Worm (Caenorhabditis elegans): ENCODE data around the gene ugt-49.
A peak's percentile ranks its signal among the peaks of the same experiment; 100 is the strongest.

Gene ugt-49

DNA sequence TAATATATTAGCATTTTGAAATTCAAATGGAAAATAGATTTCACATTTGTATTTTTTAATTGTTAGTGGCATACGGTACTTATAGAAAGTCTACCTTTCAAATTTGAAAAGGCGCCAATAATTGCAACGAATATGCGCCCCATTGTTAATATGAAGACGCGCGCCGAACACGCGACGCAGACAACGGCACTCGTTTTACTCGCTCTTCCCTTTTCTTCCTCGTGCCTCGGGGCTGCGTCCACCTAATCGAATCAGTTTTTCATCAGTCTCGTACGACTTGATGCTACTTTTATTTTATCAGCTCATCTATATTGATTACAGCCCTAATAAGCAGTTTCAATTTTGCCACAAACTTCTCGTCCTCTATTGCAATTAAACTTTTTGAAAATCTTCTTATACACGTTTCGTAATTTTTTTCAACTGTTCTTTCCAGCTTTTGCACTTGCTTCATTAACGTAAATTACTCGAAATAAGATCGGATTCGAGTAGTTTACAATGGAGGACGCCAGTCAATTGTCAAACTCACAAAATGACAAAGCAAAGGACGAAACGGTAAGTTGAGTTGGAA, 10.2 kb upstream of the ugt-49 start, which contains the start of gene cash-1:
Gene cash-1 (plus strand): TSS at position 432 of the 568 bp plus-strand sequence.
- TF ChIP-seq lag-1 (GFP tag; IDR thresholded peaks at IDR 0.05) (no peak), snpc-1.3 (tag; optimal IDR thresholded peaks at IDR 0.05; ENCODE audit: insufficient read depth) (no peak), F49E8.2 (tag; optimal IDR thresholded peaks at IDR 0.05; ENCODE audit: insufficient read depth) (peak; percentile 51), Y67H2A.10 (GFP tag; conservative IDR thresholded peaks at IDR 0.05) (no peak; the same call in 1 of the 2 replicates), dox-1 (GFP tag; IDR thresholded peaks at IDR 0.05) (peak; percentile 88), rcor-1 (GFP tag; IDR thresholded peaks at IDR 0.05) (0 out of 2 replicates have a peak, but pooled peaks have one; percentile 37), pbrm-1 (GFP tag; IDR thresholded peaks at IDR 0.05) (peak; percentile 37; the same call in 1 of the 2 replicates), K12H6.12 (tag; optimal IDR thresholded peaks at IDR 0.05) (peak; percentile 36), lsy-27 (tag; optimal IDR thresholded peaks at IDR 0.05; ENCODE audit: borderline replicate concordance, insufficient read depth) (peak; percentile 61), pha-4 (tag; optimal IDR thresholded peaks at IDR 0.05) (peak; percentile 8), atf-7 (tag; optimal IDR thresholded peaks at IDR 0.05) (no peak), let-526 (GFP tag; IDR thresholded peaks at IDR 0.05) (0 out of 2 replicates have a peak, but pooled peaks have one; percentile 55), snpc-3.4 (tag; optimal IDR thresholded peaks at IDR 0.05) (peak; percentile 20), Y53G8AR.9 (GFP tag; conservative IDR thresholded peaks at IDR 0.05) (no peak), nfyb-1 (GFP tag; IDR thresholded peaks at IDR 0.05) (peak; percentile 41; the same call in 1 of the 2 replicates), madf-6 (GFP tag; IDR thresholded peaks at IDR 0.05) (peak; percentile 85), ceh-91 (GFP tag; IDR thresholded peaks at IDR 0.05) (peak; percentile 66), ama-1 (optimal IDR thresholded peaks at IDR 0.05) (peak; percentile 36), ama-1 (GFP tag; optimal IDR thresholded peaks at IDR 0.05) (no peak), K11D2.4 (GFP tag; IDR thresholded peaks at IDR 0.05) (no peak), bed-2 (GFP tag; IDR thresholded peaks at IDR 0.05) (no peak), mcd-1 (GFP tag; IDR thresholded peaks at IDR 0.05) (peak; percentile 86), hlh-12 (tag; optimal IDR thresholded peaks at IDR 0.05) (no peak), ztf-25 (GFP tag; IDR thresholded peaks at IDR 0.05) (0 out of 2 replicates have a peak, but pooled peaks have one; percentile 36), mxl-1 (tag; optimal IDR thresholded peaks at IDR 0.05) (no peak), let-607 (tag; optimal IDR thresholded peaks at IDR 0.05) (peak in 1 of 2 experiments; percentile 12), Y56A3A.18 (GFP tag; IDR thresholded peaks at IDR 0.05) (no peak), lin-40 (tag; optimal IDR thresholded peaks at IDR 0.05) (peak; percentile 41), F33H1.4 (GFP tag; IDR thresholded peaks at IDR 0.05) (peak; percentile 54), ceh-27 (GFP tag; optimal IDR thresholded peaks at IDR 0.05) (peak; percentile 50), ceh-100 (GFP tag; IDR thresholded peaks at IDR 0.05) (no peak), lsl-1 (GFP tag; optimal IDR thresholded peaks at IDR 0.05) (peak; percentile 69), lin-54 (GFP tag; optimal IDR thresholded peaks at IDR 0.05) (peak; percentile 83), D2030.7 (GFP tag; IDR thresholded peaks at IDR 0.05) (peak; percentile 68), efl-1 (GFP tag; optimal IDR thresholded peaks at IDR 0.05) (peak; percentile 75), madf-8 (GFP tag; conservative IDR thresholded peaks at IDR 0.05) (peak; percentile 71), B0261.1 (tag; optimal IDR thresholded peaks at IDR 0.05) (no peak), snpc-1.1 (tag; optimal IDR thresholded peaks at IDR 0.05; ENCODE audit: insufficient read depth) (no peak), ZK185.1 (tag; optimal IDR thresholded peaks at IDR 0.05; ENCODE audit: poor library complexity, severe bottlenecking) (peak; percentile 47), dpff-1 (tag; optimal IDR thresholded peaks at IDR 0.05) (no peak), F23B12.7 (tag; optimal IDR thresholded peaks at IDR 0.05; ENCODE audit: insufficient read depth) (no peak), somi-1 (GFP tag; optimal IDR thresholded peaks at IDR 0.05) (no peak), aptf-3 (GFP tag; IDR thresholded peaks at IDR 0.05) (no peak), nfya-1 (tag; optimal IDR thresholded peaks at IDR 0.05; ENCODE audit: borderline replicate concordance, insufficient read depth) (no peak), ekl-4 (GFP tag; IDR thresholded peaks at IDR 0.05) (peak; percentile 51; the same call in 1 of the 2 replicates), xnd-1 (tag; optimal IDR thresholded peaks at IDR 0.05) (peak; percentile 43)

Measured in whole organism, young adult.